Worm (Caenorhabditis elegans): ENCODE results near the gene Y73C8C.8.

The Y73C8C.8 gene

DNA sequence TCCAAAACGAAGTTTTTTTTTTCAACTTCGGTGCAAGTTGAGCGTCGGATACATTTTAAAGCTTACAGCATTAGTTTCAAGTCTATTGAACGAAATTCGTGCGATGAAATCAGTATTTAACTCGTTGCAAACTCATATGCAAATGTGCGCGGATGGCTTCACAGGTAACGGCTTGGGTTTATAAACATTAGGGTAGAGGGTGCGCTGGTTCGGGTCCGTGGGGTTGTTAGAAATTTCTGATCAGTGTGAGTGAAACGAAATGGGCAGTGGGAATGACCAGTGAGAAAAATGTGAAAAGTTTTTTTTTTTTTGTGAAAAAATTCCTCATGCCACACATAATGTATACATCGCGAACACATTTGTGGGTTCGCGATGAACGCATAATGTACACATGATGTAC lies 49.5 kb upstream of the Y73C8C.8 start (continued):
- TF ChIP-seq madf-10 (tag; optimal IDR thresholded peaks at IDR 0.05) (peak; percentile 2), xnd-1 (tag; optimal IDR thresholded peaks at IDR 0.05) (peak; percentile 5), mcd-1 (GFP tag; IDR thresholded peaks at IDR 0.05) (0 out of 2 replicates have a peak, but pooled peaks have one; percentile 21), ekl-4 (GFP tag; IDR thresholded peaks at IDR 0.05) (no peak)

ce11 chrV:3162299-3162698 lies 48.6 kb upstream of the Y73C8C.8 start:
- TF ChIP-seq F22D6.2 (tag; optimal IDR thresholded peaks at IDR 0.05) (no peak), zfh-2 (GFP tag; conservative IDR thresholded peaks at IDR 0.05) (peak; percentile 67)

- TF ChIP-seq Y53F4B.3 (GFP tag; IDR thresholded peaks at IDR 0.05) (no peak), nhr-120 (GFP tag; IDR thresholded peaks at IDR 0.05) (no peak), ztf-6 (GFP tag; IDR thresholded peaks at IDR 0.05) (no peak), ztf-26 (tag; optimal IDR thresholded peaks at IDR 0.05) (no peak), F57C9.4 (tag; optimal IDR thresholded peaks at IDR 0.05) (no peak), unc-130 (GFP tag; optimal IDR thresholded peaks at IDR 0.05) (no peak), K12H6.12 (tag; optimal IDR thresholded peaks at IDR 0.05) (no peak), atf-7 (tag; optimal IDR thresholded peaks at IDR 0.05) (no peak), ceh-91 (GFP tag; IDR thresholded peaks at IDR 0.05) (no peak), C06A6.2 (GFP tag; conservative IDR thresholded peaks at IDR 0.05) (no peak), dox-1 (GFP tag; IDR thresholded peaks at IDR 0.05) (no peak), rec-8 (tag; optimal IDR thresholded peaks at IDR 0.05) (no peak), tbx-9 (tag; optimal IDR thresholded peaks at IDR 0.05; ENCODE audit: borderline replicate concordance) (no peak), F55B11.4 (tag; optimal IDR thresholded peaks at IDR 0.05; ENCODE audit: borderline replicate concordance, insufficient read depth) (no peak), ama-1 (optimal IDR thresholded peaks at IDR 0.05) (no peak), ama-1 (GFP tag; optimal IDR thresholded peaks at IDR 0.05) (no peak), lsy-27 (tag; optimal IDR thresholded peaks at IDR 0.05; ENCODE audit: borderline replicate concordance, insufficient read depth) (no peak), hlh-12 (tag; optimal IDR thresholded peaks at IDR 0.05) (no peak), tbp1 (GFP tag; optimal IDR thresholded peaks at IDR 0.05) (no peak)
These were observed 45.6 kb upstream of the Y73C8C.8 start, which contains the start of gene C36C5.12 for ce11 chrV:3159252-3159651. Gene C36C5.12, minus strand, starts transcription at chrV:3159352.

- TF ChIP-seq Y79H2A.3 (GFP tag; conservative IDR thresholded peaks at IDR 0.05): no peak
- no peak for TF ChIP-seq tbp1 (GFP tag; optimal IDR thresholded peaks at IDR 0.05)
These were observed 44.7 kb upstream of the Y73C8C.8 start for ce11 chrV:3158379-3158778.

- TF ChIP-seq rcor-1 (GFP tag; IDR thresholded peaks at IDR 0.05): no peak
- TF ChIP-seq ceh-40 (GFP tag; IDR thresholded peaks at IDR 0.05): no peak
- TF ChIP-seq egl-44 (GFP tag; IDR thresholded peaks at IDR 0.05): no peak
- TF ChIP-seq B0035.1 (tag; optimal IDR thresholded peaks at IDR 0.05): no peak
- TF ChIP-seq madf-6 (GFP tag; IDR thresholded peaks at IDR 0.05): no peak
- TF ChIP-seq hlh-12 (tag; optimal IDR thresholded peaks at IDR 0.05): no peak
- TF ChIP-seq somi-1 (GFP tag; optimal IDR thresholded peaks at IDR 0.05): no peak
- TF ChIP-seq hmg-1.2 (GFP tag; IDR thresholded peaks at IDR 0.05): no peak
- no peak for TF ChIP-seq akir-1 (GFP tag; optimal IDR thresholded peaks at IDR 0.05)
- TF ChIP-seq nhr-80 (tag; optimal IDR thresholded peaks at IDR 0.05): no peak
- TF ChIP-seq unc-62 (GFP tag; optimal IDR thresholded peaks at IDR 0.05): no peak
- no peak for TF ChIP-seq dpff-1 (tag; optimal IDR thresholded peaks at IDR 0.05)
- no peak for TF ChIP-seq ZK185.1 (tag; optimal IDR thresholded peaks at IDR 0.05; ENCODE audit: poor library complexity, severe bottlenecking)
- TF ChIP-seq let-526 (GFP tag; IDR thresholded peaks at IDR 0.05): no peak
- TF ChIP-seq nhr-90 (tag; optimal IDR thresholded peaks at IDR 0.05): no peak
- no peak for TF ChIP-seq nhr-120 (GFP tag; IDR thresholded peaks at IDR 0.05)
These were observed 43.1 kb upstream of the Y73C8C.8 start, which contains the start of gene exh-1 for ce11 chrV:3156786-3157185. Gene exh-1, plus strand, starts transcription at chrV:3157086.

Measured in whole organism, young adult.